Fruit fly (Drosophila melanogaster): ENCODE results near the gene Whamy.

Gene Whamy

DNA sequence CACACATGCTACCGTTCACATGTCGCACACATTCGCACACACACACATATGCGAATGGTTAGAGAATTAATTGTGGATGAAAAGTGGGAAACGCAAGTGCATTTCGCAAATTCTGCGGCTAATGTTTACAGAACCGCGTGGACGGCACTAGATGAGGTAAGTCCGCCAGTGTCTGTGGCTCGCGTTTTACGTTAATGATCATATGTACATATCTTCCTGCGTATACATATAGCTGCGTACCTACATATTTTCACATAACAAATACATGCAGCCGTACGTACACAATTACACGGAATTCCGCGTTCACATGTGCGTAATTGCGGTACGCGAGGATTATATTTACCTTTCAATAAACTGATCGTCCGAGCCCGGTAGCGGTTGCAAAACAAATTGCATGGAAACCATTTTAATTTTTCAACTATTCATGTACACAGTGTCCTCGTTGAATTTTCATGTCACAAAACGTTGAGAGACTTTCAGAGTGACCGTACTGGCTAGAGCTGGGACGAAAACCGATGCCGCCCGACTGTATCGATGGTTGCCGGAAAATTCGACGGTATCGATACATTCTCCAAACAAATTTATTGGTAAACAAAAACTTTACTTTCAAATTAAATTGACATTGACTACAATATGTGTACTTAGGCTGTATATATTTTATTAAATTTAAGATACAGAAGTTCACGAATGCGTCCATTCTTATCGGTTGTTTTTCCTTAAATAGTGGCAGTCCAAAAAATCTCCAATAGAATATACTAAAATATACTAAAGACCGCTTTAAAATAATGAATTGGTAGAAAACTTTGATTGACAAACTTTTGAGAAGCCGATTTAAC, 48.9 kb downstream of the Whamy start, which contains the start of gene hyd (continued):
- TF ChIP-seq gfzf (GFP tag; optimal IDR thresholded peaks at IDR 0.05) = peak; percentile 61
- peak; percentile 87 for TF ChIP-seq CG16813 (GFP tag; IDR thresholded peaks at IDR 0.05; ENCODE audit: partially characterized antibody)
- TF ChIP-seq CG13624 (GFP tag; optimal IDR thresholded peaks at IDR 0.05) = peak; percentile 19
- TF ChIP-seq row (GFP tag; IDR thresholded peaks at IDR 0.05) = peak; percentile 48; the same call in 2 of the 3 replicates
- TF ChIP-seq Eip74EF (GFP tag; optimal IDR thresholded peaks at IDR 0.05) = no peak
- TF ChIP-seq MBD-R2 (GFP tag; IDR thresholded peaks at IDR 0.05) = peak; percentile 54
- TF ChIP-seq amos (GFP tag; IDR thresholded peaks at IDR 0.05; ENCODE audit: partially characterized antibody) = peak; percentile 90
- TF ChIP-seq nerfin-1 (tag; optimal IDR thresholded peaks at IDR 0.05) = peak; percentile 89
- TF ChIP-seq Sry-β (GFP tag; optimal IDR thresholded peaks at IDR 0.05) = no peak
- peak; percentile 45 for TF ChIP-seq CG9932 (GFP tag; IDR thresholded peaks at IDR 0.05)
- peak; percentile 51 for TF ChIP-seq CG30020 (tag; optimal IDR thresholded peaks at IDR 0.05)
- TF ChIP-seq wek (GFP tag; optimal IDR thresholded peaks at IDR 0.05) = no peak
- TF ChIP-seq CG34224 (GFP tag; IDR thresholded peaks at IDR 0.05; ENCODE audit: partially characterized antibody) = peak; percentile 74
- peak; percentile 87 for TF ChIP-seq Opbp (GFP tag; IDR thresholded peaks at IDR 0.05; ENCODE audit: partially characterized antibody)
- TF ChIP-seq Poxn (GFP tag; IDR thresholded peaks at IDR 0.05) = no peak
- no peak for TF ChIP-seq CG1024 (GFP tag; IDR thresholded peaks at IDR 0.05)
- TF ChIP-seq gsb (GFP tag; IDR thresholded peaks at IDR 0.05) = no peak
- peak; percentile 88 for TF ChIP-seq CG6791 (GFP tag; IDR thresholded peaks at IDR 0.05; ENCODE audit: partially characterized antibody)
- peak; percentile 15 for TF ChIP-seq dm (GFP tag; optimal IDR thresholded peaks at IDR 0.05)
- no peak for TF ChIP-seq psq (GFP tag; optimal IDR thresholded peaks at IDR 0.05)
- no peak for TF ChIP-seq CG13123 (GFP tag; optimal IDR thresholded peaks at IDR 0.05)
- TF ChIP-seq nmo (GFP tag; optimal IDR thresholded peaks at IDR 0.05) = peak; percentile 62
- TF ChIP-seq E2f1 (GFP tag; IDR thresholded peaks at IDR 0.05) = no peak
- TF ChIP-seq CG34376 (GFP tag; optimal IDR thresholded peaks at IDR 0.05) = peak; percentile 43
- no peak for TF ChIP-seq CG17359 (tag; optimal IDR thresholded peaks at IDR 0.05)
- no peak for TF ChIP-seq Gsc (GFP tag; IDR thresholded peaks at IDR 0.05)
- TF ChIP-seq hkb (optimal IDR thresholded peaks at IDR 0.05) = no peak
- peak; percentile 6; the same call in 1 of the 2 replicates for TF ChIP-seq hkb (GFP tag; IDR thresholded peaks at IDR 0.05)
- peak; percentile 87 for TF ChIP-seq CG13287 (GFP tag; IDR thresholded peaks at IDR 0.05; ENCODE audit: partially characterized antibody)
- TF ChIP-seq Doc3 (GFP tag; IDR thresholded peaks at IDR 0.05; ENCODE audit: partially characterized antibody) = peak; percentile 78; the same call in 2 of the 3 replicates
- no peak for TF ChIP-seq repo (GFP tag; optimal IDR thresholded peaks at IDR 0.05)
- TF ChIP-seq CG4617 (GFP tag; optimal IDR thresholded peaks at IDR 0.05; ENCODE audit: borderline replicate concordance) = peak; percentile 88
- TF ChIP-seq CG7372 (GFP tag; IDR thresholded peaks at IDR 0.05) = no peak
- TF ChIP-seq CG31441 (GFP tag; IDR thresholded peaks at IDR 0.05) = no peak
- no peak for TF ChIP-seq gcm2 (GFP tag; optimal IDR thresholded peaks at IDR 0.05)
- TF ChIP-seq tll (GFP tag; optimal IDR thresholded peaks at IDR 0.05) = no peak
- TF ChIP-seq Lim3 (GFP tag; IDR thresholded peaks at IDR 0.05) = no peak
- TF ChIP-seq Myb (GFP tag; optimal IDR thresholded peaks at IDR 0.05) = peak; percentile 76
- no peak for TF ChIP-seq oc (tag; optimal IDR thresholded peaks at IDR 0.05)
- peak; percentile 42 for TF ChIP-seq phol (tag; optimal IDR thresholded peaks at IDR 0.05)
- TF ChIP-seq gce (GFP tag; IDR thresholded peaks at IDR 0.05) = no peak
- no peak for TF ChIP-seq Ravus (GFP tag; IDR thresholded peaks at IDR 0.05)
- no peak for TF ChIP-seq CG1602 (GFP tag; optimal IDR thresholded peaks at IDR 0.05)
- peak; percentile 74; the same call in 1 of the 2 replicates for TF ChIP-seq CG42726 (GFP tag; IDR thresholded peaks at IDR 0.05; ENCODE audit: partially characterized antibody)
- peak; percentile 72; the same call in 1 of the 4 replicates for TF ChIP-seq chinmo (GFP tag; IDR thresholded peaks at IDR 0.05; ENCODE audit: partially characterized antibody)
- TF ChIP-seq CG34422 (GFP tag; IDR thresholded peaks at IDR 0.05) = peak; percentile 71; the same call in 1 of the 3 replicates
- TF ChIP-seq CG18476 (GFP tag; optimal IDR thresholded peaks at IDR 0.05) = no peak
- TF ChIP-seq Six4 (GFP tag; optimal IDR thresholded peaks at IDR 0.05) = no peak

All from whole organism, embryonic.